Fruit fly (Drosophila melanogaster) whole organism, pupa: ENCODE data around the gene r.

Experiments used
- CG10348 ChIP-seq: fragments of 200-800 bp; sonication (Bioruptor generic); IDR thresholded peaks from 2 replicates; pipeline ENCODE4 v1.3.6; 2022; ENCODE audit warnings: missing biosample characterization, missing genetic modification characterization
- CG12605 ChIP-seq: fragments of 200-800 bp; sonication (Bioruptor generic); IDR thresholded peaks from 2 replicates; pipeline ENCODE4 v1.3.6; 2022; ENCODE audit warnings: missing biosample characterization, missing genetic modification characterization
- CG13204 ChIP-seq: fragments of 200-800 bp; sonication (Bioruptor generic); optimal IDR thresholded peaks from 2 replicates; lab custom pipeline; 2018; ENCODE audit warnings: missing biosample characterization, mild to moderate bottlenecking, missing genetic modification characterization, moderate library complexity
- CG14655 ChIP-seq: fragments of 200-800 bp; sonication (Bioruptor generic); optimal IDR thresholded peaks from 3 replicates; lab custom pipeline; 2017; ENCODE audit warnings: mild to moderate bottlenecking, missing biosample characterization, missing genetic modification reagents, missing genetic modification characterization
- CG15710 ChIP-seq: fragments of 200-800 bp; sonication (Bioruptor generic); optimal IDR thresholded peaks from 2 replicates; lab custom pipeline; 2018; ENCODE audit warnings: missing biosample characterization, mild to moderate bottlenecking, missing genetic modification characterization, moderate library complexity
- CG17806 ChIP-seq: fragments of 200-800 bp; sonication (Bioruptor generic); optimal IDR thresholded peaks from 2 replicates; lab custom pipeline; 2018; ENCODE audit warnings: missing biosample characterization, mild to moderate bottlenecking, missing genetic modification characterization, moderate library complexity
- CG32121 ChIP-seq: fragments of 200-800 bp; sonication (Bioruptor generic); IDR thresholded peaks from 2 replicates; pipeline ENCODE4 v1.3.6; 2022; ENCODE audit warnings: missing biosample characterization, missing genetic modification characterization
- CG34367 ChIP-seq: fragments of 200-800 bp; sonication (Bioruptor generic); optimal IDR thresholded peaks from 2 replicates; lab custom pipeline; 2018; ENCODE audit warnings: missing biosample characterization, mild to moderate bottlenecking, missing genetic modification characterization
- CG4496 ChIP-seq: fragments of 200-800 bp; sonication (Bioruptor generic); IDR thresholded peaks from 3 replicates; pipeline ENCODE4 v1.3.6; 2022; ENCODE audit warnings: missing biosample characterization, missing genetic modification characterization
- CG8159 ChIP-seq: fragments of 200-800 bp; sonication (Bioruptor generic); optimal IDR thresholded peaks from 3 replicates; lab custom pipeline; 2018; ENCODE audit warnings: missing biosample characterization, mild to moderate bottlenecking, missing genetic modification characterization, moderate library complexity
- CG8301 ChIP-seq: fragments of 200-800 bp; sonication (Bioruptor generic); optimal IDR thresholded peaks from 2 replicates; lab custom pipeline; 2018; ENCODE audit warnings: missing biosample characterization, mild to moderate bottlenecking, missing genetic modification characterization
- CG9948 ChIP-seq: fragments of 200-800 bp; sonication (Bioruptor generic); optimal IDR thresholded peaks from 2 replicates; lab custom pipeline; 2018; ENCODE audit warnings: missing biosample characterization, mild to moderate bottlenecking, missing genetic modification characterization, moderate library complexity
- D1 ChIP-seq: fragments of 200-800 bp; sonication (Bioruptor generic); optimal IDR thresholded peaks from 2 replicates; lab custom pipeline; 2018; ENCODE audit warnings: missing biosample characterization, mild to moderate bottlenecking, missing genetic modification characterization, moderate library complexity
- EcR ChIP-seq: fragments of 200-800 bp; sonication (Bioruptor generic); optimal IDR thresholded peaks from 3 replicates; lab custom pipeline; 2019; ENCODE audit warnings: missing biosample characterization, missing genetic modification characterization, mild to moderate bottlenecking, moderate library complexity, missing genetic modification reagents
- Ets98B ChIP-seq: fragments of 200-800 bp; sonication (Bioruptor generic); IDR thresholded peaks from 2 replicates; pipeline ENCODE4 v1.3.6; 2022; ENCODE audit warnings: missing biosample characterization, missing genetic modification characterization
- Pif1A ChIP-seq: fragments of 200-800 bp; sonication (Bioruptor generic); optimal IDR thresholded peaks from 3 replicates; lab custom pipeline; 2016; ENCODE audit warnings: missing biosample characterization, missing genetic modification characterization
- Pif1B ChIP-seq: fragments of 200-800 bp; sonication (Bioruptor generic); optimal IDR thresholded peaks from 3 replicates; lab custom pipeline; 2016; ENCODE audit warnings: missing biosample characterization, missing genetic modification characterization
- Snoo ChIP-seq: fragments of 200-800 bp; sonication (Bioruptor generic); optimal IDR thresholded peaks from 3 replicates; lab custom pipeline; 2017; ENCODE audit warnings: missing biosample characterization, mild to moderate bottlenecking, missing genetic modification characterization, inconsistent platforms
- fd96Ca ChIP-seq: fragments of 200-800 bp; sonication (Bioruptor generic); IDR thresholded peaks from 3 replicates; pipeline ENCODE4 v1.3.6; 2022; ENCODE audit warnings: missing biosample characterization, missing genetic modification characterization
- gl ChIP-seq: fragments of 200-800 bp; sonication (Bioruptor generic); optimal IDR thresholded peaks from 2 replicates; lab custom pipeline; 2018; ENCODE audit warnings: missing biosample characterization, mild to moderate bottlenecking, missing genetic modification characterization
- rn ChIP-seq: fragments of 200-800 bp; sonication (Bioruptor generic); IDR thresholded peaks from 2 replicates; pipeline ENCODE4 v1.3.6; 2022; ENCODE audit warnings: missing biosample characterization, missing genetic modification characterization

Gene r

DNA sequence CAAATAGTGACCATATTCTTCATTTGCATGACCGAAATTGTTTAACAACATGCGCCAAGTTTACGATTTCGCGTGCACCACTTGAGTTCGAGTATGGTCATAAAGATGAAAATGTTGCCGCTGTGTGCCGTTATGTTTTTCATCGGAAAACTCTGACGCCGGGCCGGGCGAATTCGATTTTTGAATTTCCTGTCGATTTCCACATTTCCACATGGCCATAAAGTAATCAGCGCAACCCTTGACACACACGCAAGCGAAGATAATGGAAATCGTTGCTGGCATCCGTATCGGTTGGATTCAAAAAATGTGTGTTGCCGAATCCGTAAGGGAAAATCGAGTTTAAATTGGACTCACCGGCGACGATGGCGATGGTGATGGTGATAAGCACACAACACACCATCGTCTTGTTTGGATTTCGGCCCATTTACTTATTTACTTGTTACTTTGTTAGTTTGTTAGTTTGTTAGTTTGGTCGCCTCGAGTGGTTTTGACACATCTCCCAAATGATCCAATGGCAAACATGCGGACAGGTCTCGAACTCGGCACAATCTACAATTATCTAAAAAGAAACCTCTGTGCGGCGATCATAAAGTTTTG lies 10.5 kb upstream of the r start:
- TF ChIP-seq CG14655 (GFP tag; lab: Kevin White, UChicago) (no peak), fd96Ca (GFP tag; lab: Robert Waterston, UW) (no peak), CG12605 (GFP tag; lab: Robert Waterston, UW) (no peak), CG32121 (GFP tag; lab: Robert Waterston, UW) (no peak), CG4496 (GFP tag; lab: Robert Waterston, UW) (no peak), rn (no peak), CG15710 (tag; lab: Kevin White, UChicago) (no peak), Ets98B (GFP tag; lab: Robert Waterston, UW) (no peak), CG17806 (tag; lab: Kevin White, UChicago) (no peak), Pif1B (no peak), D1 (tag; lab: Kevin White, UChicago) (no peak), CG9948 (tag; lab: Kevin White, UChicago) (no peak), CG8301 (tag; lab: Kevin White, UChicago) (no peak), EcR (no peak), Pif1A (GFP tag; lab: Kevin White, UChicago) (no peak), CG34367 (no peak)

DNA sequence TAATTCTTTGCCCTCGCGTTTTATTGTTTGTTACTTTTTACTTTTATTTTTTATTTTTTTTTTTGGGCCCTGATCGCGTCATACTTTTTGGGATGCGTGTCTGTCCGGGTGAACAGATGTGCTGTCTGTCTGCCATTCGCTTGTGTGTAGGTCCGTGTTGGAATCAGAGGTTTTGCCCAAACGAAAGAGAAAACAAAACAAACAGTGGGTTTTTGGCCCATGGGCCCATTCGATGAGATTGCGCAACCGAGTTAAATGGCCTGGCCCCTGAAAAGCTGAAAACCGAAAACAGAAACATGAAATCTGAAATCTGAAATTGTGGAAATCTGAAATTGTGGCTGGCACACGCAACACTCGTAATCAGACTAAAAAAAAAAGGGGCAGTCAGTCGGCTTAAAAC lies 9.7 kb upstream of the r start:
- TF ChIP-seq CG12605 (GFP tag; lab: Robert Waterston, UW), result no peak
- no peak for TF ChIP-seq CG17806 (tag; lab: Kevin White, UChicago)
- no peak for TF ChIP-seq CG13204 (GFP tag; lab: Kevin White, UChicago)
- TF ChIP-seq, all 21 proteins: peak for 0

DNA sequence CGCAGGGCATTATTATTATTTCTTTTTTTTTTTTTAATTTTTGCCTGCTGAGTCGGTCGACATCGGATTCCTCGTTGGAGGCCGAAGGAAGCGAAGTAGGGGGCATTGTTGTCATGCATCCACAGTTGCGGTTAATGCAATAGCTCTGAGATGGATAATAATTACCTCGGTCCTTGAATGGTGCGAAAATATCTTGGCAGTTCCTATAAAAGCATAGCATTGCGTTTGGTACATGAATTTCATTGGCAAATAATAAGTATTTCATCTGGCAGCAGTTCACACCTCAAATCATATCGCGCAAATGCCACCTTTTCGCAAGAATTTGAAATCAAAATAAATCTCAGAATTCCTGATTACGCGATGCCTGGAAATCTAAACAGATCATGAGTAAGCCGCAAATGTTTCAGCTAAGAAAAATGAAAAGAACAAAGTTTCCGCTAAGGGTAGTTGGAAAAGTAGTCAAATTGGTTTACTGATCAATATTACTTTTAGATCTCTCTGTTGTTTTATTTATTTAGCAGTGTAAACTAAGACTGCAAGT lies 8.0 kb upstream of the r start:
- peak; percentile 36 for TF ChIP-seq CG8159 (tag; lab: Kevin White, UChicago)
- TF ChIP-seq CG34367, result no peak
- peak; percentile 38 for TF ChIP-seq CG9948 (tag; lab: Kevin White, UChicago)
- peak; percentile 30 for TF ChIP-seq Snoo
- peak; percentile 18 for TF ChIP-seq CG15710 (tag; lab: Kevin White, UChicago)

DNA sequence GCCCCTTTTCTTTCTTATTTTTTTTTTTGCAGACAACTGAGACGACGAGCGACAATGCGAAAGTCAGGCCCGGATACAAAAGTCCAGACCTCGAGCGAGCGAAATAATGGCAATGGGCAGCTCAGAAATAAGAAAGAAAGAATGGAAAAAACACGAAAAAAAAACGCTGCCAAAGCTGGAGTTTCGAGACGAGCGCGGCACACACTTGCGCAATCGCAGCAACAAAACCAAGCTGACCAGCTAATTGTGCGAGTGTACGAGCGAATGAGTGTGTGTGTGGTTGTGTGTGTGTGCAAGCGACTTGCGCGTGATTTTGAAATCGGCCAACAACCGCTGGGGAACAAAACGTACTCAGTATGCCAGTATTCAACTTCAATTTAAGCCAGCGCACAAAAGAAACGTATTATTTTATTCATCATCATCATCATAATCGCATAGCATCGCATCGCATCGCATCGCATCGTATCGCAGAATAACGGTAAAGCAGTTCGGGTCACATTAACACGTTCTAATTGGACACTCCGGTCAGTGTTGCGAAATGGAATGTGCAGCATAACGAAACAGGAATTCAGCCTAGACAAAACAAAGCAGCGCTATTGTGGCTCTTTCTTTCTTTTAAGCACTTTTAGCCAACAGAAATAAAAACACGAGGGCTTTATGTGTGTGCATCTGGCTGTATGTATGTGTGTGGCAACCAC lies 7.3 kb upstream of the r start:
- TF ChIP-seq Pif1A (GFP tag; lab: Kevin White, UChicago), result no peak
- TF ChIP-seq CG15710 (tag; lab: Kevin White, UChicago), result no peak
- no peak for TF ChIP-seq fd96Ca (GFP tag; lab: Robert Waterston, UW)
- TF ChIP-seq EcR, result peak; percentile 72
- TF ChIP-seq CG34367, result no peak
- TF ChIP-seq Ets98B (GFP tag; lab: Robert Waterston, UW), result peak; percentile 9; the same call in 1 of the 2 replicates
- no peak for TF ChIP-seq CG14655 (GFP tag; lab: Kevin White, UChicago)
- TF ChIP-seq rn, result no peak
- no peak for TF ChIP-seq CG10348 (GFP tag; lab: Robert Waterston, UW)
- TF ChIP-seq CG4496 (GFP tag; lab: Robert Waterston, UW), result no peak
- TF ChIP-seq CG8159 (tag; lab: Kevin White, UChicago), result no peak
- TF ChIP-seq CG13204 (GFP tag; lab: Kevin White, UChicago), result peak; percentile 61
- peak; percentile 7 for TF ChIP-seq gl
- no peak for TF ChIP-seq CG17806 (tag; lab: Kevin White, UChicago)
- no peak for TF ChIP-seq CG8301 (tag; lab: Kevin White, UChicago)
- TF ChIP-seq Pif1B, result peak; percentile 26
- no peak for TF ChIP-seq Snoo
- TF ChIP-seq D1 (tag; lab: Kevin White, UChicago), result no peak
- TF ChIP-seq CG9948 (tag; lab: Kevin White, UChicago), result no peak
- TF ChIP-seq CG12605 (GFP tag; lab: Robert Waterston, UW), result peak; percentile 17; the same call in 1 of the 2 replicates
- TF ChIP-seq CG32121 (GFP tag; lab: Robert Waterston, UW), result no peak

DNA sequence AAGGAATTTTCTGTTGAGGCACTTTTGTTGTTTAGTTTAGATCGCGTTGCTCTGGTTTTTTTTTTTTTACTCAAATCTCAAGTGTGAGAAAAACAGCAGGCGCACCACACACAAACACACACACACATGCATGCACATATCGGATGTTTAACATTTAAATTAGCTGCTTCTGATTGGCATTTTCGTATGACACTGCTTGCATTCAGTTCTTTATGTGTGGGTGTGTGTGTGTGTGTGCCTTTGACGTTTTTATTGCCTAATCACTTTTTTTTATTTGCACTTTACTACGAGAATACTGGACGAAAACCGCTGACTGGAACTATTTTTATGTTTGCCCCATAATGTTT lies 6.8 kb upstream of the r start:
- no peak for TF ChIP-seq gl
- 0 out of 2 replicates have a peak, but pooled peaks have one; percentile 14 for TF ChIP-seq CG32121 (GFP tag; lab: Robert Waterston, UW)

DNA sequence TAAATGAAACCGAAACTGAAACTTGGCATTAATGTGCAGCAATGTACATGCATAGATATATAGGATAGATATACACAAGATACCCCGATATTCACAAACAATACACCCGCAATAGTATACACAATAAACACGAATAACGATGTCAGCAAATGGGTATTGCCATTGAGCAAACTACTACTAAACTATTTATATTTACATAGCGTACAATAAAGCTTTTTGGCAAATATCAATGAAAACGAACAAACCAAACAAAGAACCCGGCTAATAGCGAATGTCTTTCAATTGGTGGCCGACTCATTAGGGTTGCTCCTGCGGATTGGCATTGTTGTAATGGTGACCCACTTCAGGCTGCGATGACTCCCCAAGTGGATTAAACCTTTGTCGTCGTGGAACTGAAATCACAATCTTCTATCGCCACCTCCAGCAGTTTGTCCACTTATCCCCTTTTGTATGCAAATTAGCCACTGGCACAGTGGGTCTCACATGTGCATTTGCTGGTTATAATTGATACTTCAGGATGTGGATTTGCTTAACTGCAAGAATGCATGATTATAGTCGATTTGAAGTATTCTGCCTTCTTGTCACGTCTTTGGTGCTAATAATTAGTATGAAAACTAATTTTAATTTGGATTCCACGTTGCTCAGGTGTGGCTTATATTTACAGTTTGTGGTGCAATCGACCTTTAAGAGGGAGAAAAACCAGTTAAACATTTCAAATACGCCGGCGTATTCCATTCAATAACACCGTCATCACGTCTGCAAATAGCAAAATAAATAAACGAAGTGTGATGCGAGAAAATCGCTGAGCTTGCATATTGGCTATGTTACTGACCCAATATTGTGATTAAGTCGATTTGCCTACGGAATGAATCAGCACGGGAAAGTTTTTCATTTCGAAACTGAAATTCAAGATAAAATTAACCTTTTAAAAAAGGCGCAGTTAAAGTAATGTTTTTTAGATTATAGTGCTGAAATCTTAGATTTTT lies 4.8 kb upstream of the r start:
- peak; percentile 82 for TF ChIP-seq fd96Ca (GFP tag; lab: Robert Waterston, UW)
- peak; percentile 58 for TF ChIP-seq Snoo
- peak; percentile 61; the same call in 2 of the 3 replicates for TF ChIP-seq CG4496 (GFP tag; lab: Robert Waterston, UW)
- TF ChIP-seq Ets98B (GFP tag; lab: Robert Waterston, UW), result peak; percentile 81
- TF ChIP-seq CG32121 (GFP tag; lab: Robert Waterston, UW), result 0 out of 2 replicates have a peak, but pooled peaks have one; percentile 7
- TF ChIP-seq CG15710 (tag; lab: Kevin White, UChicago), result no peak
- TF ChIP-seq gl, result no peak
- TF ChIP-seq CG13204 (GFP tag; lab: Kevin White, UChicago), result no peak
- TF ChIP-seq CG10348 (GFP tag; lab: Robert Waterston, UW), result no peak
- peak; percentile 74 for TF ChIP-seq Pif1A (GFP tag; lab: Kevin White, UChicago)
- TF ChIP-seq Pif1B, result peak; percentile 60
